Worm (Caenorhabditis elegans): ENCODE data around the gene T09F5.20.

The T09F5.20 gene

ce11 chrV:15184097-15185040, 36.7 kb upstream of the T09F5.20 start, which contains the start of gene Y75B12B.1:
TSS of gene Y75B12B.1 (plus strand) at chrV:15184699.
- TF ChIP-seq efl-1 (optimal IDR thresholded peaks at IDR 0.05) = no peak
- TF ChIP-seq efl-1 (GFP tag; optimal IDR thresholded peaks at IDR 0.05 in 1 of 2) = peak in 1 of 2 experiments; percentile 90
- no peak for TF ChIP-seq sox-4 (tag; optimal IDR thresholded peaks at IDR 0.05)
- no peak for TF ChIP-seq lin-13 (GFP tag; optimal IDR thresholded peaks at IDR 0.05)
- no peak for TF ChIP-seq ztf-11 (tag; optimal IDR thresholded peaks at IDR 0.05)
- TF ChIP-seq unc-130 (tag; optimal IDR thresholded peaks at IDR 0.05) = no peak

- no peak for TF ChIP-seq nhr-71 (tag; optimal IDR thresholded peaks at IDR 0.05)
- no peak for TF ChIP-seq efl-1 (optimal IDR thresholded peaks at IDR 0.05)
- TF ChIP-seq efl-1 (GFP tag; optimal IDR thresholded peaks at IDR 0.05 in 1 of 2) = peak in 1 of 2 experiments; percentile 83
- peak; percentile 5 for TF ChIP-seq elt-2 (tag; optimal IDR thresholded peaks at IDR 0.05)
Measured at ce11 chrV:15182407-15182806, 34.7 kb upstream of the T09F5.20 start, which contains the start of gene fbxa-84. TSS of gene fbxa-84 (plus strand) at chrV:15182440.

- TF ChIP-seq ztf-4 (tag; optimal IDR thresholded peaks at IDR 0.05) = no peak
- peak; percentile 62 for TF ChIP-seq nhr-47 (tag; optimal IDR thresholded peaks at IDR 0.05)
- TF ChIP-seq unc-130 (tag; optimal IDR thresholded peaks at IDR 0.05) = no peak
- TF ChIP-seq grh-1 (GFP tag; IDR thresholded peaks at IDR 0.05) = no peak
- TF ChIP-seq elt-3 (tag; optimal IDR thresholded peaks at IDR 0.05) = no peak
- TF ChIP-seq nhr-11 (tag; optimal IDR thresholded peaks at IDR 0.05) = peak; percentile 13
- TF ChIP-seq nhr-71 (tag; optimal IDR thresholded peaks at IDR 0.05) = peak; percentile 59
- no peak for TF ChIP-seq Y116A8C.19 (tag; optimal IDR thresholded peaks at IDR 0.05; ENCODE audit: borderline replicate concordance)
- TF ChIP-seq irx-1 (tag; optimal IDR thresholded peaks at IDR 0.05) = no peak
- TF ChIP-seq lin-15B (tag; optimal IDR thresholded peaks at IDR 0.05) = no peak
- TF ChIP-seq tbx-2 (tag; optimal IDR thresholded peaks at IDR 0.05) = no peak
- TF ChIP-seq C04F5.9 (tag; optimal IDR thresholded peaks at IDR 0.05) = no peak
- TF ChIP-seq hlh-4 (tag; optimal IDR thresholded peaks at IDR 0.05) = peak; percentile 54
- no peak for TF ChIP-seq nhr-28 (tag; optimal IDR thresholded peaks at IDR 0.05)
- peak; percentile 58 for TF ChIP-seq fkh-8 (tag; optimal IDR thresholded peaks at IDR 0.05)
- TF ChIP-seq ceh-82 (tag; optimal IDR thresholded peaks at IDR 0.05) = no peak
- no peak for TF ChIP-seq nhr-76 (tag; optimal IDR thresholded peaks at IDR 0.05)
- no peak for TF ChIP-seq rnt-1 (tag; optimal IDR thresholded peaks at IDR 0.05)
Measured at ce11 chrV:15181899-15182298, 34.2 kb upstream of the T09F5.20 start.

- TF ChIP-seq ama-1 (optimal IDR thresholded peaks at IDR 0.05) (no peak), nhr-84 (tag; optimal IDR thresholded peaks at IDR 0.05) (no peak), efl-3 (GFP tag; optimal IDR thresholded peaks at IDR 0.05) (no peak), F16B12.6 (tag; optimal IDR thresholded peaks at IDR 0.05) (no peak), grh-1 (GFP tag; IDR thresholded peaks at IDR 0.05) (no peak)
Measured at ce11 chrV:15179757-15180156, 32.1 kb upstream of the T09F5.20 start, which contains the start of gene T09F5.10. TSS of gene T09F5.10 (plus strand) at chrV:15180057.

ce11 chrV:15175459-15175858, 27.8 kb upstream of the T09F5.20 start, which contains the start of gene clec-47:
TSS of gene clec-47 (plus strand) at chrV:15175759.
- TF ChIP-seq ceh-63 (GFP tag; optimal IDR thresholded peaks at IDR 0.05) = no peak
- TF ChIP-seq hlh-17 (GFP tag; optimal IDR thresholded peaks at IDR 0.05; ENCODE audit: borderline replicate concordance) = no peak
- TF ChIP-seq skn-1 (tag; optimal IDR thresholded peaks at IDR 0.05) = no peak
- no peak for TF ChIP-seq pax-3 (tag; optimal IDR thresholded peaks at IDR 0.05)
